Worm (Caenorhabditis elegans): ENCODE measurements around the gene btb-2.

btb-2 gene

DNA sequence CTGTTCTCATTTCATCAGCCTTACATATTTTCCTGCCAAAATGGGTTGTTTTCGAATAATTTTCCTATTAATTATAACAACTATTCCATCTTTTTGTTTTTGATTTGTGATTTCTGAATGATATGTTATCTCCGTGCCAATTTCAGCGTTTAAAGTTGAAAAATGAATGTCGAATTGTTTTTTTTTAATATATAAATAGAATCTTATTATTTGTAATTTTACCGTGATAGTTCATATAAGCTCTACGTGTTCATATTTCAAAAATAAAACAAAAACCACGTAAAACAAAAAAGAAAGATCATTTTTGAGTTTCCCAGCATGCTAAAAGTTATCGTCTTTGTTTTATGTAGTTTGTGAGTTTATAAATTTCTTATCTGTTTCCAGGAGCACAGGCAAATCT, 42.0 kb downstream of the btb-2 start, which contains the start of gene K06A1.2:
Gene K06A1.2, plus strand, starts transcription at position 301 of the 400 bp plus-strand sequence.
- no peak for TF ChIP-seq unc-62 (GFP tag; optimal IDR thresholded peaks at IDR 0.05)

DNA sequence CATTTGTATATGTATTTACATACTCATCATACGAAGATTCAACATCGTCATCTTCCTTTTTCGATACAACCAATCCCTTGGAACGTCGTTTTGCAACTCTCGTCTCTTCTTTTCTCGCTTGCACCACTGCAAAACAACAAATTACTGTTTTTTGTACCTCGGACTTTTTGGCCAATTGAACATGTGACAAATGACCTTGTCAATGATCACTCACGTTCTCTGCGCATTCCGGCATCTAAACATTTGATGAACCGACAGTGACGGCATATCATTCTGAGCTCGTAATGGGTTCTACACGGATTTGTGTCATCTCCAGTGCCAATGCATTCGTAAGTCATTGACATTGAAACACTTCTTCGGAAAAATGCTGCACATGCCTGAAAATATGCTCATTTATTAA, 46.4 kb downstream of the btb-2 start:
- TF ChIP-seq unc-62 (GFP tag; optimal IDR thresholded peaks at IDR 0.05), result no peak

DNA sequence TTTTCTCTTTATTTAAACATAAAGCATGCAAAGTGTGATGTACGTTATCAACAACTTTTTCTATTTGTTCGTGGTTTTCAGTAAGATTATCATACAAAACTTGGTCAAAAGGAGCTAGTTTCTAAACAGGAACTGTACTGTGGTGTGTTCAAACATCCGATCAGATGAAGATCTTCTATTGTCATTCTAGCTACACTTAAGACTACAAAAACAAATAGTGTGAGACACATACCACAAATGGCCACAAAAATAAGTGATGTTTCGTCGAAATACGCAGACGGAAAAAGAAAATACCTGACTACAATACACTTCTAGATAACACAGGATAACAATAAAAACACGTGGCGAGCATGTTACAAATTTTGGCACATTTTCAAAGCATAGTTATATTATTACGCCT, 46.9 kb downstream of the btb-2 start:
- no peak for TF ChIP-seq unc-62 (GFP tag; optimal IDR thresholded peaks at IDR 0.05)

DNA sequence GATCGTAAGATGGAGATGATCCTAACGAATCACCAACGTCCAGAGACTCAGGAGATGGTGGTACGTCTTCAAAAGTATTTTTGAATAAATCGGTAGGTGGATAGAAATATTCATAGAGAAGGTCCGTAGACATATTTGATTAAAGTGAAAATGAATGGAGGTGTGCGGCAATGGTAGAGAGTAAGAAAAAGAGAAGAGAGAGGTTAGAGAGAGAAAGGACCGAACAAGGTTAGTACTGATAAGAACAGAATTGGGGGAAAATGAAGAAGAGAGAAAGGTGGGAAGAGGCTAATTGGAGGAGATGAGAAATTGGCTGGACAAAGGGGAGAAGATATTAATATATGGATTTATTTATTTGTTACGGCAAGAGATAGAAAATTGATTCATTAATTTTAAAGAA, 47.9 kb downstream of the btb-2 start, which contains the start of gene nhr-22:
Gene nhr-22, minus strand, starts transcription at position 137 of the 400 bp plus-strand sequence.
- TF ChIP-seq unc-62 (GFP tag; optimal IDR thresholded peaks at IDR 0.05), result no peak

Data from whole organism, dauer.